Fruit fly (Drosophila melanogaster) whole organism, wandering third instar larva: Measurements from ENCODE around the gene CG17108.

Experiments used
- CG32264 ChIP-seq: fragments of 200-800 bp; sonication (Bioruptor generic); optimal IDR thresholded peaks from 2 replicates; lab custom pipeline; 2016; ENCODE audit warnings: missing biosample characterization, missing genetic modification characterization
- Jra ChIP-seq: sonication (Bioruptor generic); optimal IDR thresholded peaks from 2 replicates; lab custom pipeline; 2016; ENCODE audit warnings: missing biosample characterization, missing genetic modification characterization
- Rel ChIP-seq, 2 experiments: fragments of 200-800 bp; sonication (Bioruptor generic) in 1 of 2; optimal IDR thresholded peaks; 2 replicates in 1 of 2; 3 replicates in 1 of 2; lab custom pipeline; 2016 to 2019; ENCODE audit warnings: mild to moderate bottlenecking in 2 of 2, missing biosample characterization in 2 of 2, missing genetic modification characterization in 2 of 2, moderate library complexity in 1 of 2
- br ChIP-seq: fragments of 200-800 bp; sonication (Bioruptor generic); optimal IDR thresholded peaks from 2 replicates; lab custom pipeline; 2016; ENCODE audit warnings: missing biosample characterization, missing genetic modification characterization
- fru ChIP-seq: fragments of 200-800 bp; sonication (Bioruptor generic); optimal IDR thresholded peaks from 3 replicates; lab custom pipeline; 2016; ENCODE audit warnings: missing biosample characterization, mild to moderate bottlenecking, missing genetic modification characterization
- h ChIP-seq: fragments of 200-800 bp; sonication (Bioruptor generic); optimal IDR thresholded peaks from 3 replicates; lab custom pipeline; 2016; ENCODE audit warnings: missing biosample characterization, mild to moderate bottlenecking, missing genetic modification characterization
- lola ChIP-seq: fragments of >200 bp; optimal IDR thresholded peaks from 2 replicates; lab custom pipeline; 2017; ENCODE audit warnings: missing biosample characterization, missing genetic modification characterization
- pan ChIP-seq: fragments of >200 bp; optimal IDR thresholded peaks from 2 replicates; lab custom pipeline; 2017
- psq ChIP-seq: fragments of 200-800 bp; sonication (Bioruptor generic); optimal IDR thresholded peaks from 3 replicates; lab custom pipeline; 2017; ENCODE audit warnings: missing biosample characterization, mild to moderate bottlenecking, missing genetic modification characterization, moderate library complexity

DNA sequence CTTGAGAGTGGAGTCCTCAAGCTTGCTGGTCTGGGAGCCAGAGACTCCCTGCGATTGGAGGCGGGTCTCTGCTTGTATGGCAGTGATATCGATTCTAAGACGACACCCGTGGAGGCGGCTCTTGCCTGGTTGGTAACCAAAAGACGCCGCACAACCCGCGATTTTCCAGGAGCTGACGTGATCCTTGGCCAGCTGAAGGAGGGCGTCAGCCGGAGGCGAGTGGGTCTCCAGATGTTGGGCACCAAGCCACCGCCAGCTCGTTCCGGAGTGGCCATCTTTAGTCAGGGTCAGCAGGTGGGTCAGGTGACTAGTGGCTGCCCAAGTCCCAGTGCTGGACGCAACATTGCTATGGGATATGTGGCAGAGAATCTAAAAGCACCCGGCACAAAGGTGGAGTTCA, 10.5 kb upstream of the CG17108 start:
- TF ChIP-seq h (GFP tag; lab: Kevin White, UChicago) = no peak
- no peak for TF ChIP-seq Rel (GFP tag; optimal IDR thresholded peaks at IDR 0.05; lab: Kevin White, UChicago)
- TF ChIP-seq Rel (tag; optimal IDR thresholded peaks at IDR 0.05; lab: Kevin White, UChicago) = no peak
- no peak for TF ChIP-seq CG32264
- no peak for TF ChIP-seq Jra (GFP tag; lab: Kevin White, UChicago)
- no peak for TF ChIP-seq pan (lab: Kevin White, UChicago)
- no peak for TF ChIP-seq br (GFP tag; lab: Kevin White, UChicago)
- TF ChIP-seq fru = no peak
- no peak for TF ChIP-seq psq (GFP tag; lab: Kevin White, UChicago)
- TF ChIP-seq lola (GFP tag; lab: Kevin White, UChicago) = no peak
